Worm (Caenorhabditis elegans) whole organism, midembryonic: ENCODE data around the gene ZK1320.7.

Experiments used
- cog-1 ChIP-seq: sonication (generic microtip); optimal IDR thresholded peaks from 2 replicates; lab custom pipeline; 2016; ENCODE audit warnings: missing genetic modification characterization, missing compliant biosample characterization
- flt-1 ChIP-seq: fragments of 200-800 bp; sonication (Bioruptor generic); IDR thresholded peaks from 2 replicates; pipeline ENCODE4 v1.3.6; 2022; ENCODE audit warnings: missing genetic modification characterization, missing compliant biosample characterization
- med-1 ChIP-seq: sonication (generic microtip); optimal IDR thresholded peaks from 2 replicates; lab custom pipeline; 2017; ENCODE audit warnings: missing genetic modification characterization, mild to moderate bottlenecking, missing compliant biosample characterization, antibody characterized with exemption, missing genetic modification reagents; ENCODE audit not compliant: insufficient read depth
- ref-1 ChIP-seq: fragments of 200-800 bp; sonication (Bioruptor generic); conservative IDR thresholded peaks from 2 replicates; pipeline ENCODE4 v1.3.6; 2022; ENCODE audit warnings: missing genetic modification reagents, missing genetic modification characterization, missing compliant biosample characterization
- ztf-23 ChIP-seq: fragments of 200-800 bp; sonication (Bioruptor generic); IDR thresholded peaks from 2 replicates; pipeline ENCODE4 v1.3.6; 2022; ENCODE audit warnings: missing genetic modification reagents, missing genetic modification characterization, missing compliant biosample characterization

- TF ChIP-seq med-1 (no peak), flt-1 (GFP tag; lab: Robert Waterston, UW) (no peak), ztf-23 (GFP tag; lab: Robert Waterston, UW) (no peak), cog-1 (no peak), ref-1 (GFP tag; lab: Robert Waterston, UW) (no peak)
Measured at ce11 chrII:9703601-9704000, 32.2 kb downstream of the ZK1320.7 start, which contains the start of gene mop-25.2.
